Fruit fly (Drosophila melanogaster): ENCODE data around the gene Fum2.
A peak's percentile ranks its signal among the peaks of the same experiment; 100 is the strongest.

Gene Fum2

DNA sequence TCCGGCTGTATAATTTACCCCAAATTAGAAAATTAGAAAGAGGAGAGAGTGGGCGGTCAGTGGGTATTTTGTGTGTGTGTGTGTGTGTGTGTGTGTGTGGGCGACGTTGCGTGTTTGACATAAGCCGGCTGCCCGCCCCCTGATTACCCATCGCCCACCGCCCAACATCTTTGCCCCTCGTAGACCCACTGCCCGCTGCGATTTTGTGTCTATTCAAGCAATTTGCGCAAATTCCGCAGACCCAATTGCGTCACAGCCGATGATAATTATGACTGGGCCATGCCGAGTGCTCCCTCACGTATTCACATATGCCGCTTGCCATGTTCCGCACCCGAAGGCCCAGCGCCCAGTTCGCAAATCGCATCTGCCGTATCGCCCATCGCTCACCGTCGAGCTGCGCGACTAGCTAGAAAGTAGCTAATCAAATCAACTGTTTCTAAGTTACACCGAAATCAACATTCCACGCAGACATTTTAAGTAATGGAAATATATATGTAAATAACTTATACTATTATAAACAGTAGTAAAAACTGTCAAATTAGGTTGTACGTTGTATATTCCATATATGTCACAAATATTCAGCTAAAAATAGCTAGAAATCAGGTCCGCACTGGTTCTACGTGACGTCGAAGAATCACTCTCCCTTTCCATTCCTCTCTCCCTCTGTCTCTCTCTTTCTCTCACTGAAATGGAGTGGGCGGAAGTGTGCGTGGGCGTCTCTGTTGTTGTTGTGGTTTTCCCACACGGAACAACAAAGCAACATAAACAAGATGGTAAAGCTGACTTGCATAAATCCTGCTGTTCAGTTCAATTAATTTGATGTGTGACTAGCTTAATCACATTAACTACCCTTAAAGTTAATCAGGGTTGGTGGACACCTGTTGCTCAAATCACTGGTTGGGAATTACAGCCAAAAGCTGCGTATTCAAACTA, 24.7 kb upstream of the Fum2 start (continued):
- TF ChIP-seq her (GFP tag; optimal IDR thresholded peaks at IDR 0.05) (no peak), tna (GFP tag; IDR thresholded peaks at IDR 0.05; ENCODE audit: partially characterized antibody) (no peak), Dll (GFP tag; IDR thresholded peaks at IDR 0.05; ENCODE audit: partially characterized antibody) (peak; percentile 34; the same call in 1 of the 4 replicates), cad (GFP tag; optimal IDR thresholded peaks at IDR 0.05) (no peak), Hand (GFP tag; optimal IDR thresholded peaks at IDR 0.05) (peak; percentile 71), E2f2 (GFP tag; IDR thresholded peaks at IDR 0.05) (peak; percentile 25; the same call in 1 of the 2 replicates), MESR4 (GFP tag; optimal IDR thresholded peaks at IDR 0.05) (no peak), CG17359 (tag; optimal IDR thresholded peaks at IDR 0.05) (peak; percentile 27), twi (tag; optimal IDR thresholded peaks at IDR 0.05) (peak; percentile 24), CG12219 (GFP tag; optimal IDR thresholded peaks at IDR 0.05) (peak; percentile 30), CrebB (tag; optimal IDR thresholded peaks at IDR 0.05) (peak; percentile 67), CG17385 (GFP tag; optimal IDR thresholded peaks at IDR 0.05) (peak; percentile 40), Nf-YB (GFP tag; optimal IDR thresholded peaks at IDR 0.05) (peak; percentile 33), CG7372 (GFP tag; IDR thresholded peaks at IDR 0.05) (no peak), pros (GFP tag; optimal IDR thresholded peaks at IDR 0.05) (no peak), Doc2 (GFP tag; IDR thresholded peaks at IDR 0.05) (no peak), sisA (GFP tag; IDR thresholded peaks at IDR 0.05) (no peak), CG6272 (GFP tag; IDR thresholded peaks at IDR 0.05) (peak; percentile 18; the same call in 1 of the 2 replicates), CG15696 (tag; optimal IDR thresholded peaks at IDR 0.05) (peak; percentile 7), klu (GFP tag; IDR thresholded peaks at IDR 0.05) (peak; percentile 45), CG15011 (GFP tag; optimal IDR thresholded peaks at IDR 0.05) (peak; percentile 43), zen2 (GFP tag; IDR thresholded peaks at IDR 0.05; ENCODE audit: partially characterized antibody) (no peak), danr (GFP tag; IDR thresholded peaks at IDR 0.05) (no peak), grau (tag; optimal IDR thresholded peaks at IDR 0.05) (peak; percentile 71), ssp (GFP tag; IDR thresholded peaks at IDR 0.05) (no peak), nerfin-2 (GFP tag; IDR thresholded peaks at IDR 0.05; ENCODE audit: partially characterized antibody) (no peak), CG17612 (GFP tag; IDR thresholded peaks at IDR 0.05) (no peak), Hr78 (GFP tag; optimal IDR thresholded peaks at IDR 0.05) (no peak), CG6854 (GFP tag; optimal IDR thresholded peaks at IDR 0.05) (peak; percentile 54), CG8765 (GFP tag; IDR thresholded peaks at IDR 0.05) (no peak), sd (tag; optimal IDR thresholded peaks at IDR 0.05) (peak; percentile 93), stc (GFP tag; IDR thresholded peaks at IDR 0.05) (0 out of 2 replicates have a peak, but pooled peaks have one; percentile 10), CG31441 (GFP tag; IDR thresholded peaks at IDR 0.05) (peak; percentile 57; the same call in 1 of the 2 replicates), unc-4 (GFP tag; IDR thresholded peaks at IDR 0.05; ENCODE audit: partially characterized antibody) (no peak), Optix (GFP tag; IDR thresholded peaks at IDR 0.05) (no peak), CG30431 (GFP tag; optimal IDR thresholded peaks at IDR 0.05) (no peak), Atf3 (GFP tag; optimal IDR thresholded peaks at IDR 0.05) (no peak), Hey (tag; optimal IDR thresholded peaks at IDR 0.05) (no peak), Sox100B (GFP tag; optimal IDR thresholded peaks at IDR 0.05) (peak; percentile 22), vvl (GFP tag; IDR thresholded peaks at IDR 0.05) (peak; percentile 52), CG7556 (GFP tag; optimal IDR thresholded peaks at IDR 0.05) (peak; percentile 64), CG11504 (tag; optimal IDR thresholded peaks at IDR 0.05) (peak; percentile 61), CG11085 (GFP tag; IDR thresholded peaks at IDR 0.05) (no peak), CG14860 (GFP tag; IDR thresholded peaks at IDR 0.05; ENCODE audit: partially characterized antibody) (no peak), chm (GFP tag; IDR thresholded peaks at IDR 0.05) (0 out of 2 replicates have a peak, but pooled peaks have one; percentile 9), Chrac-16 (GFP tag; optimal IDR thresholded peaks at IDR 0.05) (peak; percentile 24), da (GFP tag; optimal IDR thresholded peaks at IDR 0.05) (no peak), CG11560 (tag; IDR thresholded peaks at IDR 0.05) (no peak)
